Worm (Caenorhabditis elegans) whole organism, L4/young adult: Measurements from ENCODE around the gene srw-11.

Experiments
- dao-5 ChIP-seq: sonication (generic microtip); optimal IDR thresholded peaks from 2 replicates; lab custom pipeline; 2016; ENCODE audit warnings: missing genotype, missing genetic modification characterization, moderate library complexity, missing compliant biosample characterization
- him-1 ChIP-seq: sonication (generic microtip); optimal IDR thresholded peaks from 2 replicates; lab custom pipeline; 2016; ENCODE audit warnings: missing genotype, missing genetic modification reagents, missing genetic modification characterization, missing compliant biosample characterization

ce11 chrV:15197955-15198354 lies 42.2 kb downstream of the srw-11 start, which contains the start of gene srw-1:
- TF ChIP-seq him-1 (tag; lab: Kevin White, UChicago) = no peak
- no peak for TF ChIP-seq dao-5 (tag; lab: Kevin White, UChicago)
